Worm (Caenorhabditis elegans): Measurements from ENCODE around the gene C49C3.11.
A peak's percentile ranks its signal among the peaks of the same experiment; 100 is the strongest.

ce11 chrIV:17382029-17382428 is 38.4 kb downstream of the C49C3.11 start, which contains the start of gene C30H6.8:
- TF ChIP-seq ama-1 (optimal IDR thresholded peaks at IDR 0.05) (no peak), nhr-6 (tag; optimal IDR thresholded peaks at IDR 0.05) (no peak), lin-38 (GFP tag; IDR thresholded peaks at IDR 0.05) (no peak), unc-39 (tag; optimal IDR thresholded peaks at IDR 0.05) (no peak), snpc-4 (tag; optimal IDR thresholded peaks at IDR 0.05) (no peak), skn-1 (tag; optimal IDR thresholded peaks at IDR 0.05) (no peak), F49E8.2 (tag; optimal IDR thresholded peaks at IDR 0.05; ENCODE audit: borderline replicate concordance) (no peak), ztf-11 (tag; optimal IDR thresholded peaks at IDR 0.05) (no peak), dmd-6 (GFP tag; IDR thresholded peaks at IDR 0.05) (no peak), nhr-111 (GFP tag; optimal IDR thresholded peaks at IDR 0.05) (no peak), lin-13 (GFP tag; optimal IDR thresholded peaks at IDR 0.05) (no peak), nhr-77 (tag; optimal IDR thresholded peaks at IDR 0.05) (no peak), dpl-1 (GFP tag; optimal IDR thresholded peaks at IDR 0.05) (no peak), unc-62 (GFP tag; optimal IDR thresholded peaks at IDR 0.05 in 1 of 2) (peak in 1 of 2 experiments; percentile 80), unc-62 (tag; optimal IDR thresholded peaks at IDR 0.05) (no peak)
